Fruit fly (Drosophila melanogaster) whole organism, wandering third instar larva: ENCODE data around the gene rut.

Experiments used
- CG32264 ChIP-seq: fragments of 200-800 bp; sonication (Bioruptor generic); optimal IDR thresholded peaks from 2 replicates; lab custom pipeline; 2016; ENCODE audit warnings: missing biosample characterization, missing genetic modification characterization
- Dfd ChIP-seq: fragments of >200 bp; optimal IDR thresholded peaks from 2 replicates; lab custom pipeline; 2017; ENCODE audit warnings: missing biosample characterization, missing genetic modification characterization
- Dif ChIP-seq: fragments of 200-275, 200-300 bp; sonication (Bioruptor generic); optimal IDR thresholded peaks from 2 replicates; lab custom pipeline; 2018; ENCODE audit warnings: missing biosample characterization, missing genetic modification characterization; ENCODE audit not compliant: partially characterized antibody
- Rel ChIP-seq, 2 experiments: fragments of 200-800 bp; sonication (Bioruptor generic) in 1 of 2; optimal IDR thresholded peaks; 2 replicates in 1 of 2; 3 replicates in 1 of 2; lab custom pipeline; 2016 to 2019; ENCODE audit warnings: mild to moderate bottlenecking in 2 of 2, missing biosample characterization in 2 of 2, missing genetic modification characterization in 2 of 2, moderate library complexity in 1 of 2
- br ChIP-seq: fragments of 200-800 bp; sonication (Bioruptor generic); optimal IDR thresholded peaks from 2 replicates; lab custom pipeline; 2016; ENCODE audit warnings: missing biosample characterization, missing genetic modification characterization
- dsf ChIP-seq: sonication (Bioruptor generic); optimal IDR thresholded peaks from 2 replicates; lab custom pipeline; 2016; ENCODE audit warnings: missing biosample characterization, missing genetic modification characterization, borderline replicate concordance
- h ChIP-seq: fragments of 200-800 bp; sonication (Bioruptor generic); optimal IDR thresholded peaks from 3 replicates; lab custom pipeline; 2016; ENCODE audit warnings: missing biosample characterization, mild to moderate bottlenecking, missing genetic modification characterization

DNA sequence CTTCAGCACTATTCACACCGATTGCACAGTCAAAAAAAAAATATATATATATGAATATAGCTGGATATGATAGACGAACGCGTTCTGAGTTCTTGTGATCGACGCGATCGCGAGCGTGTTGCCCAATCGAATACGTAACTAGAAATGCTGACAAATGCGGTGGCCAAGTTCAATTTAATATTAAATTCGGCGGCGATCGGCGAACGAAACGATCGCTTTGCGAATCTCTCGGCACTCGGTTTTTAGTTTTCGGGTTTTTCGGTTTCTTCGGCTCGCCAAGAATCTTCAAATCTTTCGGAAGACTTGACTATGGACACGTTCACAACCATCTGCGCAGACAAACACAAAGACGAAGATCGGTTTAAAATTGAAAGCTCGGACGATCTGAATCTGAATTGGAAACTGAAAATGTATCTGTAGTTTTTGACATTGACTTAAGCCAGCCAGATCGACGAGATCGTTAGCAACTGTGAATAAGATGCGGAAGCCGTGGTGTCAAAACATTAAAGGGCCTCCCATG is 27.3 kb upstream of the rut start, which contains the start of gene CG9521:
- no peak for TF ChIP-seq h (GFP tag; lab: Kevin White, UChicago)
- TF ChIP-seq Dfd (GFP tag; lab: Kevin White, UChicago): no peak
- TF ChIP-seq CG32264 (GFP tag; lab: Kevin White, UChicago): no peak
- TF ChIP-seq br (GFP tag; lab: Kevin White, UChicago): no peak
- no peak for TF ChIP-seq Dif (GFP tag; lab: Kevin White, UChicago)
- no peak for TF ChIP-seq Rel (GFP tag; optimal IDR thresholded peaks at IDR 0.05; lab: Kevin White, UChicago)
- no peak for TF ChIP-seq Rel (tag; optimal IDR thresholded peaks at IDR 0.05; lab: Kevin White, UChicago)
- no peak for TF ChIP-seq dsf (GFP tag; lab: Kevin White, UChicago)
